Fruit fly (Drosophila melanogaster): ENCODE data around the gene mRpS21.

Gene mRpS21

dm6 chr3R:13381744-13382435, at the start of gene mRpS21, which contains the start of gene Droj2:
Gene mRpS21 (minus strand): TSS chr3R:13381809.
Gene Droj2 (plus strand): TSS chr3R:13382106.
- TF ChIP-seq noc (tag; optimal IDR thresholded peaks at IDR 0.05) = peak; percentile 32

- peak; percentile 57 for TF ChIP-seq noc (tag; optimal IDR thresholded peaks at IDR 0.05)
Observed at dm6 chr3R:13428341-13429040, 46.9 kb upstream of the mRpS21 start.

- TF ChIP-seq noc (tag; optimal IDR thresholded peaks at IDR 0.05) = peak; percentile 12
Observed at dm6 chr3R:13425470-13426033, 43.9 kb upstream of the mRpS21 start, which contains the start of gene Act87E. Gene Act87E (plus strand): TSS chr3R:13425983.

- no peak for TF ChIP-seq noc (tag; optimal IDR thresholded peaks at IDR 0.05)
Observed at dm6 chr3R:13422178-13422577, 40.6 kb upstream of the mRpS21 start.

dm6 chr3R:13419979-13420378, 38.4 kb upstream of the mRpS21 start, which contains the start of gene Ir87a:
Gene Ir87a (plus strand): TSS chr3R:13420279.
- no peak for TF ChIP-seq noc (tag; optimal IDR thresholded peaks at IDR 0.05)

dm6 chr3R:13417067-13417595, 35.5 kb upstream of the mRpS21 start:
- TF ChIP-seq noc (tag; optimal IDR thresholded peaks at IDR 0.05) = no peak

- no peak for TF ChIP-seq noc (tag; optimal IDR thresholded peaks at IDR 0.05)
Observed at dm6 chr3R:13415186-13415585, 33.6 kb upstream of the mRpS21 start, which contains the start of gene yellow-e. Gene yellow-e (minus strand): TSS chr3R:13415286.

- TF ChIP-seq noc (tag; optimal IDR thresholded peaks at IDR 0.05) = no peak
Observed at dm6 chr3R:13412704-13413103, 31.1 kb upstream of the mRpS21 start.

- TF ChIP-seq noc (tag; optimal IDR thresholded peaks at IDR 0.05) = no peak
Observed at dm6 chr3R:13406898-13407297, 25.3 kb upstream of the mRpS21 start, which contains the start of gene yellow-e2. Gene yellow-e2 (minus strand): TSS chr3R:13406998.

- no peak for TF ChIP-seq noc (tag; optimal IDR thresholded peaks at IDR 0.05)
Observed at dm6 chr3R:13404841-13405441, 23.3 kb upstream of the mRpS21 start, which contains the start of gene yellow-e3. Gene yellow-e3 (minus strand): TSS chr3R:13404870.

dm6 chr3R:13403032-13403459, 21.4 kb upstream of the mRpS21 start, which contains the start of gene Dpm3:
Gene Dpm3 (minus strand): TSS chr3R:13403051.
- TF ChIP-seq noc (tag; optimal IDR thresholded peaks at IDR 0.05) = no peak

dm6 chr3R:13401722-13402296, 20.2 kb upstream of the mRpS21 start, which contains the start of gene GILT1:
Gene GILT1 (minus strand): TSS chr3R:13401862.
- no peak for TF ChIP-seq noc (tag; optimal IDR thresholded peaks at IDR 0.05)

dm6 chr3R:13400902-13401721, 19.5 kb upstream of the mRpS21 start:
- peak; percentile 94 for TF ChIP-seq noc (tag; optimal IDR thresholded peaks at IDR 0.05)

dm6 chr3R:13397535-13397934, 15.9 kb upstream of the mRpS21 start, which contains the start of gene CG14377:
Gene CG14377 (plus strand): TSS chr3R:13397835.
- no peak for TF ChIP-seq noc (tag; optimal IDR thresholded peaks at IDR 0.05)

Measured in whole organism, larva.